Worm (Caenorhabditis elegans) whole organism, L1 larva: ENCODE data around the gene srh-45.

ENCODE experiments used
- C04F5.9 ChIP-seq: sonication (generic microtip); optimal IDR thresholded peaks from 2 replicates; lab custom pipeline; 2016; ENCODE audit warnings: missing genetic modification characterization, missing compliant biosample characterization
- C16A3.4 ChIP-seq: fragments of 150-350 bp; optimal IDR thresholded peaks from 2 replicates; lab custom pipeline; 2014; ENCODE audit warnings: missing biosample characterization, missing genetic modification characterization
- aha-1 ChIP-seq: fragments of 150-350 bp; optimal IDR thresholded peaks from 2 replicates; lab custom pipeline; 2014; ENCODE audit warnings: missing biosample characterization, missing genetic modification characterization
- alr-1 ChIP-seq: fragments of 200-800 bp; sonication (Bioruptor generic); optimal IDR thresholded peaks from 2 replicates; lab custom pipeline; 2018; ENCODE audit warnings: borderline replicate concordance, mild to moderate bottlenecking, missing genetic modification characterization, missing compliant biosample characterization
- aly-2 ChIP-seq: fragments of 150-350 bp; optimal IDR thresholded peaks from 2 replicates; lab custom pipeline; 2014; ENCODE audit warnings: missing biosample characterization, missing genetic modification characterization
- ceh-63 ChIP-seq: fragments of 200-800 bp; sonication (Bioruptor generic); optimal IDR thresholded peaks from 2 replicates; lab custom pipeline; 2018; ENCODE audit warnings: mild to moderate bottlenecking, missing genetic modification characterization, missing compliant biosample characterization
- ceh-8 ChIP-seq: fragments of 200-800 bp; sonication (Bioruptor generic); optimal IDR thresholded peaks from 2 replicates; lab custom pipeline; 2018; ENCODE audit warnings: mild to moderate bottlenecking, missing genetic modification characterization, moderate library complexity, missing compliant biosample characterization
- ceh-82 ChIP-seq, 3 experiments: fragments of 150-350 bp in 1 of 3; sonication (generic microtip) in 2 of 3; optimal IDR thresholded peaks; 2 replicates each; lab custom pipeline; 2014 to 2017; ENCODE audit warnings: missing biosample characterization in 3 of 3, missing genetic modification characterization in 3 of 3
- ceh-88 ChIP-seq: fragments of 200-800 bp; sonication (Bioruptor generic); IDR thresholded peaks from 2 replicates; pipeline ENCODE4 v1.3.6; 2022; ENCODE audit warnings: missing genetic modification characterization, missing compliant biosample characterization
- ceh-90 ChIP-seq: sonication (generic microtip); optimal IDR thresholded peaks from 2 replicates; lab custom pipeline; 2016; ENCODE audit warnings: missing genetic modification characterization, missing compliant biosample characterization
- dpl-1 ChIP-seq, 3 experiments: fragments of 150-350 bp in 2 of 3; sonication (generic microtip) in 1 of 3; optimal IDR thresholded peaks; 2 replicates each; lab custom pipeline; 2014 to 2017; ENCODE audit warnings: missing biosample characterization in 3 of 3, missing genetic modification characterization in 3 of 3, missing genetic modification reagents in 3 of 3
- dsc-1 ChIP-seq: sonication (generic microtip); optimal IDR thresholded peaks from 2 replicates; lab custom pipeline; 2016; ENCODE audit warnings: mild to moderate bottlenecking, missing genetic modification characterization, missing compliant biosample characterization
- efl-3 ChIP-seq: fragments of 200-800 bp; sonication (Bioruptor generic); optimal IDR thresholded peaks from 2 replicates; lab custom pipeline; 2018; ENCODE audit warnings: mild to moderate bottlenecking, missing genetic modification characterization, missing compliant biosample characterization
- elt-2 ChIP-seq: sonication (generic microtip); optimal IDR thresholded peaks from 2 replicates; lab custom pipeline; 2016; ENCODE audit warnings: missing genetic modification characterization, mild to moderate bottlenecking, inconsistent platforms, missing compliant biosample characterization, missing genetic modification reagents
- ets-5 ChIP-seq: fragments of 200-800 bp; sonication (Bioruptor generic); IDR thresholded peaks from 2 replicates; pipeline ENCODE4 v1.3.6; 2022; ENCODE audit warnings: missing genetic modification characterization, missing compliant biosample characterization
- fkh-4 ChIP-seq: sonication (generic microtip); optimal IDR thresholded peaks from 2 replicates; lab custom pipeline; 2016; ENCODE audit warnings: missing compliant biosample characterization, missing genetic modification characterization, borderline replicate concordance
- grh-1 ChIP-seq: fragments of 200-800 bp; sonication (Bioruptor generic); IDR thresholded peaks from 2 replicates; pipeline ENCODE4 v1.3.6; 2022; ENCODE audit warnings: missing genetic modification reagents, missing genetic modification characterization, missing compliant biosample characterization
- hpl-2 ChIP-seq: fragments of 150-350 bp; optimal IDR thresholded peaks from 2 replicates; lab custom pipeline; 2014; ENCODE audit warnings: missing biosample characterization, missing genetic modification reagents, missing genetic modification characterization
- irx-1 ChIP-seq: sonication (generic microtip); optimal IDR thresholded peaks from 2 replicates; lab custom pipeline; 2016; ENCODE audit warnings: missing genetic modification characterization, missing compliant biosample characterization
- isw-1 ChIP-seq: fragments of 200-800 bp; sonication (Bioruptor generic); IDR thresholded peaks from 2 replicates; pipeline ENCODE4 v1.3.6; 2022; ENCODE audit warnings: missing genetic modification characterization, missing compliant biosample characterization
- jun-1 ChIP-seq: fragments of 150-350 bp; optimal IDR thresholded peaks from 2 replicates; lab custom pipeline; 2014; ENCODE audit warnings: missing biosample characterization, missing genetic modification reagents, missing genetic modification characterization
- lin-14 ChIP-seq: fragments of 200-800 bp; sonication (Bioruptor generic); optimal IDR thresholded peaks from 2 replicates; lab custom pipeline; 2018; ENCODE audit warnings: mild to moderate bottlenecking, missing genetic modification characterization, moderate library complexity, missing compliant biosample characterization
- lir-3 ChIP-seq: sonication (generic microtip); optimal IDR thresholded peaks from 2 replicates; lab custom pipeline; 2016; ENCODE audit warnings: mild to moderate bottlenecking, missing genetic modification characterization, moderate library complexity, missing compliant biosample characterization; ENCODE audit not compliant: poor library complexity
- mab-9 ChIP-seq: fragments of 200-800 bp; sonication (Bioruptor generic); IDR thresholded peaks from 2 replicates; pipeline ENCODE4 v1.3.6; 2022; ENCODE audit warnings: missing genetic modification reagents, missing genetic modification characterization, missing compliant biosample characterization
- mef-2 ChIP-seq: fragments of 150-350 bp; optimal IDR thresholded peaks from 2 replicates; lab custom pipeline; 2014; ENCODE audit warnings: missing biosample characterization, missing genetic modification characterization
- nhr-11 ChIP-seq: fragments of 150-350 bp; optimal IDR thresholded peaks from 2 replicates; lab custom pipeline; 2014; ENCODE audit warnings: missing biosample characterization, missing genetic modification characterization
- nhr-20 ChIP-seq: sonication (generic microtip); optimal IDR thresholded peaks from 2 replicates; lab custom pipeline; 2016; ENCODE audit warnings: mild to moderate bottlenecking, missing genetic modification characterization, missing compliant biosample characterization
- nhr-76 ChIP-seq: sonication (generic microtip); optimal IDR thresholded peaks from 2 replicates; lab custom pipeline; 2017; ENCODE audit warnings: missing biosample characterization, missing genetic modification characterization
- nhr-77 ChIP-seq: fragments of 150-350 bp; optimal IDR thresholded peaks from 2 replicates; lab custom pipeline; 2014; ENCODE audit warnings: missing biosample characterization, missing genetic modification characterization
- nhr-85 ChIP-seq: sonication (generic microtip); peaks from one replicate; lab custom pipeline; 2016; ENCODE audit warnings: missing genetic modification characterization, inconsistent platforms, missing compliant biosample characterization
- nhr-90 ChIP-seq: sonication (generic microtip); optimal IDR thresholded peaks from 2 replicates; lab custom pipeline; 2016; ENCODE audit warnings: mild to moderate bottlenecking, missing genetic modification characterization, missing compliant biosample characterization; ENCODE audit not compliant: poor library complexity
- pag-3 ChIP-seq: sonication (generic microtip); optimal IDR thresholded peaks from 2 replicates; lab custom pipeline; 2017; ENCODE audit warnings: missing genetic modification characterization, mild to moderate bottlenecking, missing compliant biosample characterization, antibody characterized with exemption, borderline replicate concordance; ENCODE audit not compliant: insufficient read depth
- rnt-1 ChIP-seq: sonication (generic microtip); optimal IDR thresholded peaks from 2 replicates; lab custom pipeline; 2016; ENCODE audit warnings: mild to moderate bottlenecking, missing genetic modification characterization, moderate library complexity, missing compliant biosample characterization
- skn-1 ChIP-seq: fragments of 150-350 bp; optimal IDR thresholded peaks from 2 replicates; lab custom pipeline; 2014; ENCODE audit warnings: missing biosample characterization, missing genetic modification characterization
- snu-23 ChIP-seq: sonication (generic microtip); optimal IDR thresholded peaks from 2 replicates; lab custom pipeline; 2016; ENCODE audit warnings: missing genetic modification characterization, missing compliant biosample characterization
- swsn-7 ChIP-seq: sonication (generic microtip); optimal IDR thresholded peaks from 2 replicates; lab custom pipeline; 2016; ENCODE audit warnings: missing genetic modification characterization, missing compliant biosample characterization
- unc-30 ChIP-seq: sonication (generic microtip); optimal IDR thresholded peaks from 2 replicates; lab custom pipeline; 2017; ENCODE audit warnings: missing biosample characterization, missing genetic modification characterization
- unc-86 ChIP-seq: sonication (generic microtip); optimal IDR thresholded peaks from 2 replicates; lab custom pipeline; 2016; ENCODE audit warnings: missing genetic modification characterization, missing compliant biosample characterization
- unc-98 ChIP-seq: fragments of 200-800 bp; sonication (Bioruptor generic); IDR thresholded peaks from 2 replicates; pipeline ENCODE4 v1.3.6; 2022; ENCODE audit warnings: missing genetic modification characterization, missing compliant biosample characterization
- vab-15 ChIP-seq: sonication (generic microtip); optimal IDR thresholded peaks from 2 replicates; lab custom pipeline; 2017; ENCODE audit warnings: missing genotype, mild to moderate bottlenecking, missing genetic modification characterization, missing compliant biosample characterization
- xbp-1 ChIP-seq: sonication (generic microtip); optimal IDR thresholded peaks from 2 replicates; lab custom pipeline; 2016; ENCODE audit warnings: missing genetic modification characterization, missing compliant biosample characterization
- zip-4 ChIP-seq: fragments of 200-800 bp; sonication (Bioruptor generic); optimal IDR thresholded peaks from 2 replicates; lab custom pipeline; 2018; ENCODE audit warnings: mild to moderate bottlenecking, missing genetic modification characterization, moderate library complexity, missing compliant biosample characterization
- ztf-4 ChIP-seq: fragments of 150-350 bp; optimal IDR thresholded peaks from 2 replicates; lab custom pipeline; 2014; ENCODE audit warnings: missing biosample characterization, missing genetic modification characterization

Gene srh-45

DNA sequence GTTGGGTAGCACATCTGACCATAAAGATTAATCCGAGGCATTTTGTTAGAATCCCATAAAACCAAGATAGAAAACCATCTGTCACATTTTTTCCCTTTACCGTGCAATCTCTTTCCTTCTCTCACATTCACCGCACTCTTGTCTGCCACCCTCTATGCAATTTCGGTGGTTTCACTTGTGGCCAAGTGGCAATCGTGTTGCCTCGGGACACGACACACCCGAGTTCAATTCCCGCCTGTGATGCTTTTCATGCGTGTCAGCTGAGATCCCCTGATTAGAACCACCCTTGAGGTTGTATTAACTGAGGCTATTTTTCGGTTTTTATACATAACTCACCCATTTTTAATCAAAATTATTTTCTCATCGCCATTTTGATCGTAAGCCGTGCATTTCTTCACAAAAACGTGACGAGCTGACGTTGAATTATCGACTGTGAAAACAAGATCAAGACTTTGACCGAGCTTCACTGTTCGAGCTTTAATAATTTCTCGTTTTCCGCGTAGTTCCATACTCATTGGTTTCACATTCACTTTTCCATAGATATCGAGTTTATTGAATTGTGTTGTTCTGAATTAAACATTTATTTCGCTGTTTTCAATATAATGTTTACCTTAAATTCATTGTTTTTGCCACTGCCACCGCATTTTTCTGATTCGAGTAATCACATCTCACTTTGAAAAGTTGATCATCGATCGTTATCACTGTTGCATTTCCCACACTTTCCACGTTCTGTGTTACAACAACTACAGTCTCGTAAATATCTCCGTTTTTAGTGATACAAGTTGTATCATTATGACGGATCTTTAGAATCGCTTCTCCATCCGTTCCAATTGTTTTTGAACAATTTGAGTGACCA is 9.5 kb upstream of the srh-45 start (continued):
- peak; percentile 84 for TF ChIP-seq nhr-90 (tag; lab: Kevin White, UChicago)
- TF ChIP-seq C16A3.4 (tag; lab: Kevin White, UChicago), result peak; percentile 81
- TF ChIP-seq aly-2 (tag; lab: Kevin White, UChicago), result peak; percentile 25
- no peak for TF ChIP-seq unc-30
- TF ChIP-seq unc-98 (GFP tag; lab: Robert Waterston, UW), result no peak
- TF ChIP-seq dpl-1 (GFP tag; optimal IDR thresholded peaks at IDR 0.05; lab: Kevin White, UChicago), result peak; percentile 16 to 52 (median 33)
- no peak for TF ChIP-seq mef-2 (tag; lab: Kevin White, UChicago)
- TF ChIP-seq efl-3 (GFP tag; lab: Kevin White, UChicago), result peak; percentile 64
- TF ChIP-seq fkh-4 (tag; lab: Kevin White, UChicago), result no peak
- TF ChIP-seq nhr-77 (tag; lab: Kevin White, UChicago), result peak; percentile 74
- TF ChIP-seq C04F5.9 (tag; lab: Kevin White, UChicago), result no peak
- TF ChIP-seq nhr-11 (tag; lab: Kevin White, UChicago), result no peak
- TF ChIP-seq unc-86 (tag; lab: Kevin White, UChicago), result peak; percentile 31
- TF ChIP-seq dsc-1 (tag; lab: Kevin White, UChicago), result peak; percentile 84
- TF ChIP-seq ceh-88 (GFP tag; lab: Robert Waterston, UW), result no peak
- peak; percentile 82 for TF ChIP-seq rnt-1 (tag; lab: Kevin White, UChicago)
- peak; percentile 8 for TF ChIP-seq ztf-4
- no peak for TF ChIP-seq ceh-90 (tag; lab: Kevin White, UChicago)
- peak; percentile 70 for TF ChIP-seq snu-23 (GFP tag; lab: Kevin White, UChicago)
- TF ChIP-seq isw-1 (GFP tag; lab: Robert Waterston, UW), result no peak
- peak; percentile 45 for TF ChIP-seq ceh-8 (GFP tag; lab: Kevin White, UChicago)
- TF ChIP-seq hpl-2 (GFP tag; lab: Kevin White, UChicago), result peak; percentile 5
- TF ChIP-seq ceh-82 (tag; optimal IDR thresholded peaks at IDR 0.05; lab: Kevin White, UChicago), result peak; percentile 75 to 86 (median 79)
- peak; percentile 48 for TF ChIP-seq lir-3 (tag; lab: Kevin White, UChicago)
- peak; percentile 57 for TF ChIP-seq irx-1 (tag; lab: Kevin White, UChicago)
- TF ChIP-seq alr-1, result no peak
- peak; percentile 66 for TF ChIP-seq xbp-1 (tag; lab: Kevin White, UChicago)
- TF ChIP-seq jun-1 (tag; lab: Kevin White, UChicago), result peak; percentile 82
- no peak for TF ChIP-seq ets-5 (GFP tag; lab: Robert Waterston, UW)
- TF ChIP-seq nhr-76 (tag; lab: Kevin White, UChicago), result no peak
- peak; percentile 66 for TF ChIP-seq elt-2 (tag; lab: Kevin White, UChicago)
- TF ChIP-seq zip-4 (GFP tag; lab: Kevin White, UChicago), result peak; percentile 51
- no peak for TF ChIP-seq mab-9 (GFP tag; lab: Robert Waterston, UW)
- TF ChIP-seq nhr-85 (tag; lab: Kevin White, UChicago), result peak; percentile 81
- TF ChIP-seq skn-1 (tag; lab: Kevin White, UChicago), result peak; percentile 66
- no peak for TF ChIP-seq aha-1 (tag; lab: Kevin White, UChicago)
- TF ChIP-seq ceh-63, result no peak
- TF ChIP-seq vab-15 (tag; lab: Kevin White, UChicago), result peak; percentile 70
- TF ChIP-seq swsn-7 (tag; lab: Kevin White, UChicago), result peak; percentile 69
- TF ChIP-seq pag-3, result no peak

DNA sequence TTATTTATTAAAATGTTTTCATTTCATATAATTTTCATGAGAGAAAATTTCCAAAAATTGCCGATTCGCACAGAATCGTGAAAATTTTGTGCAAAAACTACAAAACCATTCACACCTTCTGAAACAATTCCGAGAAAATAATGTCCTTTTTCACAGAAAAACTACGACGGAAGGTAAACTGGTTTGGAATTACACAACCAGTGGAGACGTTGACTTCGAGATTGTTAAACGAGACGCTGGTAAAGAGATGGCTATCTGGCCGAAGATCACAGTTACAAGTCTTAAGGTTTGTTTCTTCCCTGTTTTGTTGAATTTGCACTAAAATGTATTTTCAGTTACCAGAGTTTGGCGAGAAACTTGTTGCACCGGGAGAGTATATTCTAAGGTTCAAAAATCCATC is 8.1 kb upstream of the srh-45 start:
- TF ChIP-seq lir-3 (tag; lab: Kevin White, UChicago) (no peak), nhr-20 (tag; lab: Kevin White, UChicago) (no peak), lin-14 (GFP tag; lab: Kevin White, UChicago) (peak; percentile 16), dpl-1 (GFP tag; optimal IDR thresholded peaks at IDR 0.05; lab: Kevin White, UChicago) (no peak), irx-1 (tag; lab: Kevin White, UChicago) (no peak), nhr-85 (tag; lab: Kevin White, UChicago) (peak; percentile 19), grh-1 (GFP tag; lab: Robert Waterston, UW) (peak; percentile 53; the same call in 1 of the 2 replicates), mef-2 (tag; lab: Kevin White, UChicago) (no peak), C04F5.9 (tag; lab: Kevin White, UChicago) (no peak)
